Fruit fly (Drosophila melanogaster) whole organism, embryonic: ENCODE data around the gene CG33946.

Experiments
- ATbp ChIP-seq: fragments of 200-800 bp; sonication (Bioruptor generic); optimal IDR thresholded peaks from 2 replicates; lab custom pipeline; 2017; ENCODE audit warnings: missing biosample characterization, mild to moderate bottlenecking, missing genetic modification characterization, missing genetic modification reagents
- Adf1 ChIP-seq: fragments of 200-800 bp; sonication (Bioruptor generic); IDR thresholded peaks from 2 replicates; pipeline ENCODE4 v1.3.6; 2022; ENCODE audit warnings: missing biosample characterization, missing genetic modification characterization
- Aef1 ChIP-seq: fragments of 200-800 bp; sonication (Bioruptor generic); IDR thresholded peaks from 3 replicates; pipeline ENCODE4 v1.3.6; 2022; ENCODE audit warnings: missing biosample characterization, missing genetic modification characterization
- Antp ChIP-seq: fragments of 200-800 bp; sonication (Bioruptor generic); optimal IDR thresholded peaks from 3 replicates; lab custom pipeline; 2016; ENCODE audit warnings: missing biosample characterization, missing genetic modification characterization
- Atf6 ChIP-seq: fragments of 200-800 bp; sonication (Bioruptor generic); IDR thresholded peaks from 2 replicates; pipeline ENCODE4 v1.3.6; 2022; ENCODE audit warnings: missing biosample characterization, missing genetic modification characterization
- Awh ChIP-seq: fragments of 200-800 bp; sonication (Bioruptor generic); IDR thresholded peaks from 2 replicates; pipeline ENCODE4, ENCODE4 v1.3.6; 2022; ENCODE audit warnings: missing biosample characterization, missing genetic modification characterization
- CG10431 ChIP-seq: fragments of 200-800 bp; sonication (Bioruptor generic); optimal IDR thresholded peaks from 3 replicates; lab custom pipeline; 2018; ENCODE audit warnings: missing biosample characterization, mild to moderate bottlenecking, missing genetic modification characterization
- CG11398 ChIP-seq: fragments of 200-800 bp; sonication (Bioruptor generic); optimal IDR thresholded peaks from 2 replicates; lab custom pipeline; 2016; ENCODE audit warnings: missing biosample characterization, missing genetic modification characterization
- CG12155 ChIP-seq: fragments of 200-800 bp; sonication (Bioruptor generic); optimal IDR thresholded peaks from 3 replicates; lab custom pipeline; 2016; ENCODE audit warnings: missing biosample characterization, missing genetic modification characterization
- CG12744 ChIP-seq: fragments of 200-800 bp; sonication (Bioruptor generic); optimal IDR thresholded peaks from 2 replicates; lab custom pipeline; 2016; ENCODE audit warnings: missing biosample characterization, missing genetic modification characterization
- CG12942 ChIP-seq: fragments of 200-800 bp; sonication (Bioruptor generic); optimal IDR thresholded peaks from 3 replicates; lab custom pipeline; 2016; ENCODE audit warnings: missing biosample characterization, missing genetic modification characterization
- CG13296 ChIP-seq: fragments of 200-800 bp; sonication (Bioruptor generic); optimal IDR thresholded peaks from 3 replicates; lab custom pipeline; 2018; ENCODE audit warnings: missing biosample characterization, mild to moderate bottlenecking, missing genetic modification characterization
- CG14710 ChIP-seq: fragments of 200-800 bp; sonication (Bioruptor generic); optimal IDR thresholded peaks from 3 replicates; lab custom pipeline; 2019; ENCODE audit warnings: missing biosample characterization, mild to moderate bottlenecking, missing genetic modification characterization, moderate library complexity
- CG15601 ChIP-seq: fragments of 200-800 bp; sonication (Bioruptor generic); optimal IDR thresholded peaks from 3 replicates; lab custom pipeline; 2019; ENCODE audit warnings: missing biosample characterization, mild to moderate bottlenecking, missing genetic modification characterization, moderate library complexity
- CG1603 ChIP-seq: fragments of 200-800 bp; sonication (Bioruptor generic); optimal IDR thresholded peaks from 2 replicates; lab custom pipeline; 2019; ENCODE audit warnings: missing biosample characterization, mild to moderate bottlenecking, missing genetic modification characterization, moderate library complexity
- CG17568 ChIP-seq: fragments of 200-800 bp; sonication (Bioruptor generic); optimal IDR thresholded peaks from 2 replicates; lab custom pipeline; 2018; ENCODE audit warnings: missing biosample characterization, mild to moderate bottlenecking, missing genetic modification characterization, moderate library complexity
- CG2116 ChIP-seq: fragments of 200-800 bp; sonication (Bioruptor generic); optimal IDR thresholded peaks from 3 replicates; lab custom pipeline; 2018; ENCODE audit warnings: missing biosample characterization, mild to moderate bottlenecking, missing genetic modification characterization
- CG34224 ChIP-seq: fragments of 200-800 bp; sonication (Bioruptor generic); IDR thresholded peaks from 3 replicates; pipeline ENCODE4 v1.3.6; 2022; ENCODE audit warnings: missing biosample characterization, missing genetic modification characterization; ENCODE audit not compliant: partially characterized antibody
- CG34422 ChIP-seq: fragments of 200-800 bp; sonication (Bioruptor generic); IDR thresholded peaks from 3 replicates; pipeline ENCODE4 v1.3.6; 2022; ENCODE audit warnings: missing biosample characterization, missing genetic modification characterization
- CG6683 ChIP-seq: fragments of 200-800 bp; sonication (Bioruptor generic); optimal IDR thresholded peaks from 2 replicates; lab custom pipeline; 2017; ENCODE audit warnings: missing biosample characterization, mild to moderate bottlenecking, missing genetic modification characterization, missing genetic modification reagents
- CG7271 ChIP-seq: fragments of 200-800 bp; sonication (Bioruptor generic); optimal IDR thresholded peaks from 2 replicates; lab custom pipeline; 2018; ENCODE audit warnings: missing biosample characterization, mild to moderate bottlenecking, missing genetic modification characterization, moderate library complexity
- CG7786 ChIP-seq: fragments of 200-800 bp; sonication (Bioruptor generic); optimal IDR thresholded peaks from 2 replicates; lab custom pipeline; 2016; ENCODE audit warnings: missing biosample characterization, missing genetic modification characterization
- CG9876 ChIP-seq: fragments of 200-800 bp; sonication (Bioruptor generic); optimal IDR thresholded peaks from 2 replicates; lab custom pipeline; 2016; ENCODE audit warnings: missing biosample characterization, missing genetic modification characterization
- Lpt ChIP-seq: fragments of >200 bp; optimal IDR thresholded peaks from 2 replicates; lab custom pipeline; 2018; ENCODE audit warnings: missing biosample characterization, missing genetic modification characterization
- MTF-1 ChIP-seq: fragments of 200-800 bp; sonication (Bioruptor generic); optimal IDR thresholded peaks from 2 replicates; lab custom pipeline; 2018; ENCODE audit warnings: missing biosample characterization, mild to moderate bottlenecking, missing genetic modification characterization, borderline replicate concordance
- Mad ChIP-seq: fragments of 200-800 bp; sonication (Bioruptor generic); optimal IDR thresholded peaks from 2 replicates; lab custom pipeline; 2016; ENCODE audit warnings: missing biosample characterization, missing genetic modification characterization
- Med ChIP-seq: fragments of 200-800 bp; sonication (Bioruptor generic); peaks from one replicate; lab custom pipeline; 2016; ENCODE audit warnings: missing biosample characterization, missing genetic modification characterization, mild to moderate bottlenecking, inconsistent platforms, moderate library complexity
- Mrtf ChIP-seq: fragments of 200-800 bp; sonication (Bioruptor generic); IDR thresholded peaks from 3 replicates; pipeline ENCODE4 v1.3.6; 2022; ENCODE audit warnings: missing biosample characterization, missing genetic modification characterization
- Opbp ChIP-seq: fragments of 200-800 bp; sonication (Bioruptor generic); IDR thresholded peaks from 3 replicates; pipeline ENCODE4 v1.3.6; 2022; ENCODE audit warnings: missing biosample characterization, missing genetic modification characterization; ENCODE audit not compliant: partially characterized antibody
- PHDP ChIP-seq: fragments of 200-800 bp; sonication (Bioruptor generic); optimal IDR thresholded peaks from 3 replicates; lab custom pipeline; 2018; ENCODE audit warnings: missing biosample characterization, mild to moderate bottlenecking, missing genetic modification characterization, moderate library complexity
- Rx ChIP-seq: fragments of 200-800 bp; sonication (Bioruptor generic); IDR thresholded peaks from 2 replicates; pipeline ENCODE4 v1.3.6; 2022; ENCODE audit warnings: missing biosample characterization, missing genetic modification characterization
- Sox102F ChIP-seq: fragments of 200-800 bp; sonication (Bioruptor generic); optimal IDR thresholded peaks from 2 replicates; lab custom pipeline; 2018; ENCODE audit warnings: missing biosample characterization, mild to moderate bottlenecking, missing genetic modification characterization, moderate library complexity
- Sry-δ ChIP-seq: fragments of 200-800 bp; sonication (Bioruptor generic); optimal IDR thresholded peaks from 2 replicates; lab custom pipeline; 2016; ENCODE audit warnings: missing biosample characterization, missing genetic modification characterization
- Xrp1 ChIP-seq: fragments of 200-800 bp; sonication (Bioruptor generic); IDR thresholded peaks from 2 replicates; pipeline ENCODE4 v1.3.6; 2022; ENCODE audit warnings: missing biosample characterization, missing genetic modification characterization
- ato ChIP-seq: fragments of 200-800 bp; sonication (Bioruptor generic); IDR thresholded peaks from 2 replicates; pipeline ENCODE4 v1.3.6; 2022; ENCODE audit warnings: missing biosample characterization, missing genetic modification characterization; ENCODE audit not compliant: partially characterized antibody
- bcd ChIP-seq: fragments of 200-800 bp; sonication (Bioruptor generic); optimal IDR thresholded peaks from 2 replicates; lab custom pipeline; 2017; ENCODE audit warnings: missing biosample characterization, mild to moderate bottlenecking, missing genetic modification characterization
- br ChIP-seq: fragments of >200 bp; optimal IDR thresholded peaks from 2 replicates; lab custom pipeline; 2017
- disco-r ChIP-seq: fragments of 200-800 bp; sonication (Bioruptor generic); optimal IDR thresholded peaks from 2 replicates; lab custom pipeline; 2016; ENCODE audit warnings: missing biosample characterization, missing genetic modification characterization
- esg ChIP-seq: fragments of 200-800 bp; sonication (Bioruptor generic); conservative IDR thresholded peaks from 2 replicates; pipeline ENCODE4 v1.3.6; 2022; ENCODE audit warnings: missing biosample characterization, missing genetic modification characterization
- fd96Cb ChIP-seq: fragments of 200-800 bp; sonication (Bioruptor generic); optimal IDR thresholded peaks from 2 replicates; lab custom pipeline; 2018; ENCODE audit warnings: missing biosample characterization, mild to moderate bottlenecking, missing genetic modification characterization, moderate library complexity
- gro ChIP-seq: fragments of 200-800 bp; sonication (Bioruptor generic); optimal IDR thresholded peaks from 2 replicates; lab custom pipeline; 2016; ENCODE audit warnings: missing biosample characterization, missing genetic modification characterization
- gsb-n ChIP-seq: fragments of 200-800 bp; sonication (Bioruptor generic); optimal IDR thresholded peaks from 3 replicates; lab custom pipeline; 2018; ENCODE audit warnings: missing biosample characterization, mild to moderate bottlenecking, missing genetic modification characterization
- hb ChIP-seq: fragments of 200-800 bp; sonication (Bioruptor generic); IDR thresholded peaks from 3 replicates; pipeline ENCODE4 v1.3.6; 2022; ENCODE audit warnings: missing biosample characterization, missing genetic modification characterization; ENCODE audit not compliant: partially characterized antibody
- her ChIP-seq: fragments of 200-800 bp; sonication (Bioruptor generic); optimal IDR thresholded peaks from 2 replicates; lab custom pipeline; 2016; ENCODE audit warnings: missing biosample characterization, missing genetic modification characterization
- ken ChIP-seq: fragments of 200-800 bp; sonication (Bioruptor generic); IDR thresholded peaks from 3 replicates; pipeline ENCODE4 v1.3.6; 2022; ENCODE audit warnings: missing biosample characterization, missing genetic modification characterization
- mld ChIP-seq: fragments of 200-800 bp; sonication (Bioruptor generic); IDR thresholded peaks from 3 replicates; pipeline ENCODE4 v1.3.6; 2022; ENCODE audit warnings: missing biosample characterization, missing genetic modification characterization; ENCODE audit not compliant: partially characterized antibody
- scrt ChIP-seq: fragments of 200-800 bp; sonication (Bioruptor generic); optimal IDR thresholded peaks from 2 replicates; lab custom pipeline; 2018; ENCODE audit warnings: missing biosample characterization, mild to moderate bottlenecking, missing genetic modification characterization, moderate library complexity
- so ChIP-seq: fragments of 200-800 bp; sonication (Bioruptor generic); IDR thresholded peaks from 3 replicates; pipeline ENCODE4 v1.3.6; 2022; ENCODE audit warnings: missing biosample characterization, missing genetic modification characterization
- stwl ChIP-seq: fragments of 200-800 bp; sonication (Bioruptor generic); optimal IDR thresholded peaks from 3 replicates; lab custom pipeline; 2018; ENCODE audit warnings: missing biosample characterization, mild to moderate bottlenecking, missing genetic modification characterization, moderate library complexity
- sug ChIP-seq: fragments of 200-800 bp; optimal IDR thresholded peaks from 2 replicates; lab custom pipeline; 2019; ENCODE audit warnings: missing biosample characterization, mild to moderate bottlenecking, missing genetic modification characterization, moderate library complexity
- unc-4 ChIP-seq: fragments of 200-800 bp; sonication (Bioruptor generic); IDR thresholded peaks from 2 replicates; pipeline ENCODE4 v1.3.6; 2022; ENCODE audit warnings: missing biosample characterization, missing genetic modification characterization; ENCODE audit not compliant: partially characterized antibody

Gene CG33946

dm6 chr3L:6217806-6218205 lies 2.6 kb upstream of the CG33946 start, which contains the start of gene LanA (continued):
- TF ChIP-seq Antp (no peak), ken (GFP tag; lab: Robert Waterston, UW) (no peak), ato (0 out of 2 replicates have a peak, but pooled peaks have one; percentile 45), Mad (peak; percentile 6), Sry-δ (GFP tag; lab: Kevin White, UChicago) (no peak), ATbp (GFP tag; lab: Kevin White, UChicago) (no peak), Mrtf (no peak), Sox102F (GFP tag; lab: Kevin White, UChicago) (no peak), Rx (GFP tag; lab: Robert Waterston, UW) (no peak), CG6683 (GFP tag; lab: Kevin White, UChicago) (no peak), MTF-1 (GFP tag; lab: Kevin White, UChicago) (peak; percentile 59), br (lab: Kevin White, UChicago) (no peak), CG34422 (GFP tag; lab: Robert Waterston, UW) (peak; percentile 67), gro (no peak), CG7786 (GFP tag; lab: Kevin White, UChicago) (peak; percentile 4), unc-4 (GFP tag; lab: Robert Waterston, UW) (no peak), stwl (tag; lab: Kevin White, UChicago) (peak; percentile 7), CG17568 (GFP tag; lab: Kevin White, UChicago) (peak; percentile 44), gsb-n (tag; lab: Kevin White, UChicago) (peak; percentile 7), CG11398 (GFP tag; lab: Kevin White, UChicago) (peak; percentile 47), so (GFP tag; lab: Robert Waterston, UW) (peak; percentile 56; the same call in 2 of the 3 replicates), sug (tag; lab: Kevin White, UChicago) (peak; percentile 26), CG10431 (GFP tag; lab: Kevin White, UChicago) (peak; percentile 41), Xrp1 (GFP tag; lab: Robert Waterston, UW) (0 out of 2 replicates have a peak, but pooled peaks have one; percentile 26), Aef1 (no peak), CG12942 (GFP tag; lab: Kevin White, UChicago) (no peak), her (GFP tag; lab: Kevin White, UChicago) (peak; percentile 45), Lpt (GFP tag; lab: Kevin White, UChicago) (no peak), CG12155 (GFP tag; lab: Kevin White, UChicago) (peak; percentile 28), PHDP (tag; lab: Kevin White, UChicago) (no peak), CG14710 (tag; lab: Kevin White, UChicago) (no peak), CG13296 (GFP tag; lab: Kevin White, UChicago) (no peak), Med (GFP tag; lab: Kevin White, UChicago) (peak; percentile 87), CG15601 (tag; lab: Kevin White, UChicago) (no peak), fd96Cb (no peak), hb (GFP tag; lab: Robert Waterston, UW) (no peak), CG34224 (GFP tag; lab: Robert Waterston, UW) (no peak), disco-r (GFP tag; lab: Kevin White, UChicago) (no peak), CG2116 (GFP tag; lab: Kevin White, UChicago) (no peak), CG1603 (tag; lab: Kevin White, UChicago) (peak; percentile 32), Opbp (GFP tag; lab: Robert Waterston, UW) (0 out of 3 replicates have a peak, but pooled peaks have one; percentile 28), CG7271 (tag; lab: Kevin White, UChicago) (peak; percentile 31), Atf6 (GFP tag; lab: Robert Waterston, UW) (peak; percentile 44; the same call in 1 of the 2 replicates), mld (GFP tag; lab: Robert Waterston, UW) (no peak), bcd (GFP tag; lab: Kevin White, UChicago) (no peak), Awh (GFP tag; lab: Robert Waterston, UW) (peak; percentile 27; the same call in 1 of the 2 replicates), scrt (GFP tag; lab: Kevin White, UChicago) (no peak), CG9876 (no peak), Adf1 (GFP tag; lab: Robert Waterston, UW) (no peak; the same call in 1 of the 2 replicates), CG12744 (GFP tag; lab: Kevin White, UChicago) (peak; percentile 31), esg (no peak)
